Fruit fly (Drosophila melanogaster) whole organism: ENCODE measurements around the gene CG4496.

ENCODE experiments used
- CG8478 ChIP-seq: fragments of >200 bp; optimal IDR thresholded peaks from 2 replicates; lab custom pipeline; 2018; ENCODE audit warnings: inconsistent platforms
- Dll ChIP-seq: fragments of >200 bp; optimal IDR thresholded peaks from 2 replicates; lab custom pipeline; 2017
- EcR ChIP-seq, 2 experiments: fragments of >200 bp; optimal IDR thresholded peaks; 2 replicates each; lab custom pipeline; 2017; ENCODE audit warnings: missing biosample characterization in 2 of 2, missing genetic modification characterization in 2 of 2, missing genetic modification reagents in 2 of 2
- pan ChIP-seq: fragments of >200 bp; optimal IDR thresholded peaks from 2 replicates; lab custom pipeline; 2017
- psq ChIP-seq: fragments of >200 bp; optimal IDR thresholded peaks from 2 replicates; lab custom pipeline; 2017
- usp ChIP-seq: fragments of >200 bp; optimal IDR thresholded peaks from 2 replicates; lab custom pipeline; 2017; ENCODE audit warnings: missing biosample characterization, missing genetic modification characterization, mixed read lengths

CG4496 gene

DNA sequence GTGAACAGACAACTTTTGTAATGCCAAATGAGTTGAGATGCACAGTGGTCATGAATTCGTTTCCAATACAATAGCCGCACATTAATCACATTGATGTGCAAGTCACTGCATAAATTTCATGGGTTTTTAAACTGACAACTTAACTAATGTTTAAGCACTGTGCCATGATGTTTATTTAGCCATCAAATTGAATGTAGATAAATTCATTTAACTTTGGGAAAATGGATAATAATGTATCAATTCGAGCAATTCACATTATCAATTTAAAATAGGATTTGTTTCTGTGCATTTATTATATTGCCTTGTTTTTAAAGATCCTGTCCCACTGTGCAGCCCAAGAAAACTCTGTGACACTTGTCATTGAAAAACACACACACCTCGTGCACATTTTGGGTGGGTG lies 41.7 kb downstream of the CG4496 start:
- no peak for TF ChIP-seq psq (lab: Kevin White, UChicago)
- TF ChIP-seq pan (lab: Kevin White, UChicago) = no peak
- TF ChIP-seq CG8478 = no peak
- TF ChIP-seq EcR (GFP tag; optimal IDR thresholded peaks at IDR 0.05; lab: Kevin White, UChicago) = no peak
- no peak for TF ChIP-seq Dll (lab: Kevin White, UChicago)
- TF ChIP-seq usp = no peak

DNA sequence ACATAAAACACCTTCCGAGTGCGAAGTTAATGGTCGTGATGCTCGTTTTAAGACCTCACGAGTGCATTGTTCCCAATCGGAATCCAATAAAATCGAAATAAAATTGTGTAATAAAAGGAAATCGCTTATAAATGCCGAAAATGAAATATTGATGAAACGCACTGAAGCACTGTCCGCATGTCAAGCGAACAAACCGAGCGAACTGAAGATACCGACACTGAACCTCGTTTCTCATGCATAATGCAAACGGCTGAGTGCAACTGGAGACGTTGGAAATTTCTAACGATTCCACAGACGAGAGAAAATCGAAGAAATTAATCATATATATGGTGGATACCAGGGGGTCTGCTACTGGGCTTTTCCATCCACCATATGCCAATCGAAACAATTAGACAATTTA lies 42.6 kb downstream of the CG4496 start:
- TF ChIP-seq Dll (lab: Kevin White, UChicago) (no peak), pan (lab: Kevin White, UChicago) (no peak)

DNA sequence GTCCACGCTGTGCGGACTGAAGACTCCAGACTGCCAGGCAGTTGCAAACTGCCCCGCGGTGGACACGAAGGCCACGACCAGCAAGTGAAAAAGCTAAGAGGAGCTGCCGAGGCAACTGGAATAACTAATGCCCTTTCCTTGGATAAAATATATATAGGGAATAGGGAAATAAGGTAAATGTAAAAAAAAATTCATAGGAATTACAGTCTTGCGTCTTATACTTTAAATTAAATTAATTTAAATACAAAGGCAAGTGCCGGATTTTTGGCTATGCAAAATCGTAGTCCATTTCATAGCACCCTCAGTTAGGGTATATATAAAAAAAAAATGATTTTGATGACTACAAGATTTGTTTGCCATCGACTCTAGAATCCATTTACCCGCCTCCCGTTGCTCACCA lies 43.9 kb downstream of the CG4496 start:
- TF ChIP-seq pan (lab: Kevin White, UChicago) (no peak), EcR (GFP tag; optimal IDR thresholded peaks at IDR 0.05; lab: Kevin White, UChicago) (no peak), Dll (lab: Kevin White, UChicago) (no peak), psq (lab: Kevin White, UChicago) (no peak), usp (no peak), CG8478 (no peak)

DNA sequence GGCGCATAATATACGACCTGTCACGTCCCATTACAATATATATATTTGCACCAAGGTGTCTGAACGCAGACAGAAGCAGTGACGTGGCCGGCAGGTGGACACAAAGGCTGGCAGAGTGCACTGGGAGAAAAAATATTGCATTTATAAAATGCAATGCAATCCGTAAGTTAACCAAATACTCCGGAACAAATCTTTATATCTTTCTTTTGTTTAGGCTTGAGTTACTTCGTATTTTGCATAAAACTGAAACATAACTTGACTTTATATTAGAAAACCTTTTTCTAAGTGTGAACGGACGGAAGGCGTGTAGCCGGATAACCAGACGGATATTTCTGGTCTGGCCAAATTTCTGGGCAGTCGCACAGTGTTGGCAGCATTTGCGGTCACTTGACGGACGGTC lies 45.7 kb downstream of the CG4496 start:
- no peak for TF ChIP-seq EcR (GFP tag; optimal IDR thresholded peaks at IDR 0.05; lab: Kevin White, UChicago)
- TF ChIP-seq usp = no peak
- TF ChIP-seq pan (lab: Kevin White, UChicago) = no peak
- TF ChIP-seq psq (lab: Kevin White, UChicago) = no peak
- no peak for TF ChIP-seq Dll (lab: Kevin White, UChicago)
- no peak for TF ChIP-seq CG8478

DNA sequence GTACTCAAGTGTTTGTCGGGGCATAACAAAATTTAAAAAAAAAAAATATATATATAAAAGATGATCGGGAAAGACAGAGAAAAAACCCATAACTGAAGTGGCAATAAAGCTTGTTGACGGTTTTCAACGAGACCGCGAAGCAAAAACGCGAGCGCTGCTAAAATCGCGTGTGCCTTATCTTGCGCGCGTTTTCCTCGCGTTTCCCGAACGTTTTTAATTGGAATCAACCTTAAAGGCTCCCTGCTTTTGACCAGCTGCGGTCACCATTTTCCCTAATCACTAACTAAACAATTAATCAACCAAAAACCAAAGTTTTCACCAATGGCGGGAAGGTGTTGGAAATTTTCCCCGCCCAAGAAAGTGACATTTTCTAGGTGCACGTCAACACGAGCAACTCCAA lies 49.7 kb downstream of the CG4496 start:
- TF ChIP-seq CG8478 (no peak), Dll (lab: Kevin White, UChicago) (no peak), pan (lab: Kevin White, UChicago) (no peak), EcR (GFP tag; optimal IDR thresholded peaks at IDR 0.05; lab: Kevin White, UChicago) (no peak), psq (lab: Kevin White, UChicago) (no peak), usp (no peak)

DNA sequence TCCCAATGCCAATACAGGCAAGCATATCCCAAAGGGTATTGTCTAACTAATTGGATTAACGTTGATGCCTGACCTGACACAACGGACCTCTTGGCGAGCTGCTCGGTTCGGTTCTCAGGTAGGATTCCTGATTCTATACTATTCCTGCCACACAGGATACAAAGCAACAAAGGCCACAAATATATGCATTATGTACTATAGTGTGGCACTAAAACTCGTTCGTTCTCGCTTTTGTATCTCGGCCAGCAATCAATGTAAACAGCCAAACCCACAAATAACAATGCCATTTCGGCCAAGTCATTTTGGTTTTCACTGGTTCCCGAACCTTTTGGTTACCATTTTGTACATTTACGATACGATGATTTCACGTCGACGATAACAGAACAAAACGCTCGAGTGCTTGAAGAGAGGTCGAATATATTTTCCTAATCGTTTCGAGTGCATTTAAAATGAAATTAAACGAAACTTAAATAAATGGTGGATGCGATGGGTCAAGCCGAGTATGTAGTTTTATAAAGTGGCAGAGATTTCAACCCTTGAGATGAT lies 51.2 kb downstream of the CG4496 start:
- no peak for TF ChIP-seq CG8478
- no peak for TF ChIP-seq EcR (GFP tag; optimal IDR thresholded peaks at IDR 0.05; lab: Kevin White, UChicago)
- TF ChIP-seq pan (lab: Kevin White, UChicago) = no peak
- TF ChIP-seq psq (lab: Kevin White, UChicago) = no peak
- no peak for TF ChIP-seq Dll (lab: Kevin White, UChicago)
- no peak for TF ChIP-seq usp

DNA sequence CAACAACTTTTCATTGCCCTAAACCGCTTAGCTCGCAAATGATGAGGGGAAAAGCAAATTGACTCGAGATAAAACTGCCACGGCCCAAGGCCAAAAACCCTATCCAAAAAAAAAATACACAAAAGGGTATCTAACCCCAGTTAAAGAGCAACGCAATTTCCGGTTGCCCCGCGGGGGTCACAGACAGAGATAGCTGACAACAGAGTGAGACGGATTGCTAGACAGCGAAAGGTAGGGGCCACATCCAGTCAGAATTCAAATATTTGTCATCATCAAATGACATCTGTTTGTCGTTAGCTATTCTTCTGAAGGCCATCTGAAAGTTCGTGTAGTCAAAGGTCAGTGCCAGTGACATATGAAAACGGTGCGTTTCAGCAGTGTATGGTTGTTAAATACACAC lies 53.1 kb downstream of the CG4496 start:
- TF ChIP-seq EcR (GFP tag; optimal IDR thresholded peaks at IDR 0.05; lab: Kevin White, UChicago) (no peak), CG8478 (no peak), Dll (lab: Kevin White, UChicago) (no peak), psq (lab: Kevin White, UChicago) (no peak)
